Fruit fly (Drosophila melanogaster) whole organism, larva: ENCODE data around the gene Noa36.

Source experiments
- noc ChIP-seq: fragments of 200-800 bp; sonication (Bioruptor generic); optimal IDR thresholded peaks from 3 replicates; lab custom pipeline; 2019; ENCODE audit warnings: missing biosample characterization, mild to moderate bottlenecking, missing genetic modification characterization, moderate library complexity

Noa36 gene

DNA sequence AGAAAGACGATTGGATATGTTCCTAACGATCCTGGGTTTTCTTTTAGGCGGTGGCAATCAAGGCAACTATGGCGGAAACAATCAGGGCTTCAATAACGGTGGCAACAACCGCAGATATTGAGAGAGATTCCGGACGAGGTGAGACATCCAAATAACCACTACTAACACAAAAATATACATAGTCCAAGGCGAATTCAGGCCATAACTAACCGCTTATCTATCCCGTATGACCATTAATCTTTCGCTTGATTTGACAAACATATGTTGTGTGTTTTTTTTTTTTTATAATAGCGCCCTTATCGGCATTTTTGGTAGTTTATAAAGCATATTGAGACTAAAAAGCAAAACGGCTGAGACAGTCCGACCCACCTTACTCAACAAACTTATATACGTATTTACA is 4.5 kb upstream of the Noa36 start:
- no peak for TF ChIP-seq noc (tag; lab: Kevin White, UChicago)

- no peak for TF ChIP-seq noc (tag; lab: Kevin White, UChicago)
Observed at dm6 chr3R:28600144-28600792, 1.2 kb upstream of the Noa36 start.

- TF ChIP-seq noc (tag; lab: Kevin White, UChicago) = no peak
Observed at dm6 chr3R:28597527-28597926, 1.6 kb downstream of the Noa36 start.

dm6 chr3R:28596357-28596756 is 2.7 kb downstream of the Noa36 start:
- no peak for TF ChIP-seq noc (tag; lab: Kevin White, UChicago)

- TF ChIP-seq noc (tag; lab: Kevin White, UChicago) = no peak
Observed at dm6 chr3R:28595855-28596254, 3.2 kb downstream of the Noa36 start.

DNA sequence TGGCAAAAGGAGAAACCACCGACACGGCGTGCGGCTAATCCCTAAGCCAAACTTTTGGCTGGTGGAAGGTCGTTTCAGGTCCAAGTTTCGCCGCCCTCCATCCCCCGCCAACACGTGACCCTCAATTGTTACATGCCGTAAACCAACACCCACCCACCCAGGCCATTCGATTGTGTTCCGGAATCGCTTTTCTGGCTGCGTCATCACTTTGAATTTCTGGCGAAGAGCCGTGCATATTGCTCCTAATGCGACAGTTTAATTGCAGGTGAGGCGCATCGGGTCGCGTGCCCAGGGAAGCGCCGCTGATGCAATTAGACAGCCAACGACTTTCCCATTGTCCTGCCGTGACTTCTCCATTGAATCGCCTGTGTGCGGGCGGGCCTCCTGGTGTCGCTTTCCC is 4.2 kb downstream of the Noa36 start:
- no peak for TF ChIP-seq noc (tag; lab: Kevin White, UChicago)

DNA sequence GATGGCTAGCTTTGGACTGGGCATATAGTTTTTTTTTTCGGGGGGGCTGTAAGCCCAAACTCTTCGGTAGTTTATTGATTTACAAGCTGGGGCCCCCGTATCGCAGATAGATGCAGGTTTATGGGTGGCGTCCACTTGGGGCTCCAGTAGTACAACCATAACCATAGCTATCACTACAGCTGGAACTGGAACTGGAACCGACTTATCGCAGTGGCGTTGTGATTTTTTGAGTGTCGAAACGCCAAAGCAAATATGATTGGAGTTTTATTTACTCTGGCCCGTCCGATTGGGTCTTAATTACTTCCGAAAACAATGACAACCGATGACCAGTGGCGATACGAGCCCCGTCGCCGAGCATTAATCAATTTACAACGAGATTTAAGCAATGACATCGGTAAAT is 8.6 kb downstream of the Noa36 start:
- no peak for TF ChIP-seq noc (tag; lab: Kevin White, UChicago)

- TF ChIP-seq noc (tag; lab: Kevin White, UChicago) = no peak
Observed at dm6 chr3R:28588395-28589050, 10.6 kb downstream of the Noa36 start.

- TF ChIP-seq noc (tag; lab: Kevin White, UChicago) = peak; percentile 66
Observed at dm6 chr3R:28586943-28587342, 12.1 kb downstream of the Noa36 start.

DNA sequence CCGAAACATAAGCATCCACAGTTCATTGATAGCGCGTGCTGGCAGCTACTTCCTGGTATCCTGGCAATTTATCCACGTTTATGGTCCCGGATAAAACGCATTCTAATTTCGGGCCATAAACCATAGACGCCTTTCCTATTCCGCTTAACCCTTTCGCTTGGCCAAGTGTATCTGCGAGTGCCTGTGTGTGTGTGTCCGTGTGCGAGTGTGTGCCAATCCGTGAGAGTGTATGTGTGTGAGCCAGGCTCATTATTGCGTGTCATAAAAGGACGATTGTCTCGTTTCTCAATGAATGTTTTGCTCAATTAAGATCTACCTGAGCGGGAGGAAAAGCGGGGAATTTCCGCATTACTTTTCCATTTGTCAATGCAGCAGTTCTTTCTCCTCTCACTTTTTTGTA is 12.9 kb downstream of the Noa36 start:
- no peak for TF ChIP-seq noc (tag; lab: Kevin White, UChicago)

DNA sequence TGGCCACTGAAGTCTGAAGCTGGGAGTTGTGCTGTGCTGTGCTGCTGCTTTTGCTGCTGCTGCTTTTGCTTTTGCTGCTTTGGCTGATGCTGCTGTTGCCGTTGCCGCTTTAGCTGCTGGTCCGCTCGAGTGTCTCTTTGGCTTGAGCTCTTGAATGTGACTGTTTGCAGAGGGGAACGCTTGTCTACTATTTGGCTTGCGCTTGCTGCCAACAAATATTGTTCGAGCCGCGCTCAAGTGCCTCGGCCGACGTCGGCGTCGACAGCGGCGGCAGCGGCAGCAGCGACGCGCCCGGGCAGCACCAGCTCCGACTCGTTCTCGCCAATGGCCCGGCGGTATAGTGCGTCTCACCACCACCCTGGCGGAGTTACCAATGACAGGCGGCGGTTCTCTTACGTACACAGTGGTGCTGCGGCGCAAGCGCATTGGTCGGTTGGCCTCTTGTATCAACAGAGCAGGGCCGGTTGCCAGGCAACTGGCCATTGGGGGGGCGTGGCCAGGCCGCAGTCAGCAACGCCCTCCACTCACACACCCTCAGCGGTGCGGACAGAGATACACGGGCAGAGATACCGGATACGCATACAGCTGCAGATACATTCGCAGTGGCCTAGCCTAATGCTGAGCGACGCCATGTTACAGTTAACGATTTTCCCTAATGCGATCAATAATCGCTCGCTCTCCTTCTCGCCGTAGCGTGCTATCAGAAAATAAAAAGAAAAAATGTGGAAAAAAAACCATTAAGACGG is 13.8 kb downstream of the Noa36 start, which contains the start of gene fkh:
TSS of gene fkh (minus strand) at position 189 of the 746 bp plus-strand sequence.
- peak; percentile 85 for TF ChIP-seq noc (tag; lab: Kevin White, UChicago)

DNA sequence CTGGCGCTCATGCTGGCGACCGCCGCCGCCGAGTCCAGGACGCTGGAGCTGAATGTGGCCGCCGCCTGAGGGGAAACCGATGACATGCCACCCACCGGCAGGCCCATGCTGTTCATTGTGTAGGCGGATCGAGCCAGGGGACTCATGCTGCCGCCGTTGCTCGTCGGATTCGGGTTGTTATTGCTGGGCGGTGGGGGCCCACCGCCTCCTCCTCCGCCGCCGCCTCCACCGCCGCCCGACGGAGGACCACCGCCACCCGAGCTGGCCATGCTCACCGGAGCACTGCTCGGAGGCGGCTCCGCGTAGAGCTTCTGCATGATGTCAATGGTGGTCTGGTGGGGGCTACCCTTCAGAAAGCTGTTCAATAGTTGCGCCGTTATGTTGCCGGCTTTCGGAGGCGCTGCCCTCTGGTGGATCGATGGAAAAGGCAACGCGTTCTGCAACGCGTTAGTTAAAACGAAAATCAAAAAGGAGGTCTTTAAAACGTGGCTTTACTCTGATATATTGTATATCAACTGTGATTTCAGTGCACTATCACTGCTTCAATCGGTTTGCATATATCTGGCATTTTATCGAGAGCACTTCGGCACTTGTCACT is 14.8 kb downstream of the Noa36 start:
- no peak for TF ChIP-seq noc (tag; lab: Kevin White, UChicago)

DNA sequence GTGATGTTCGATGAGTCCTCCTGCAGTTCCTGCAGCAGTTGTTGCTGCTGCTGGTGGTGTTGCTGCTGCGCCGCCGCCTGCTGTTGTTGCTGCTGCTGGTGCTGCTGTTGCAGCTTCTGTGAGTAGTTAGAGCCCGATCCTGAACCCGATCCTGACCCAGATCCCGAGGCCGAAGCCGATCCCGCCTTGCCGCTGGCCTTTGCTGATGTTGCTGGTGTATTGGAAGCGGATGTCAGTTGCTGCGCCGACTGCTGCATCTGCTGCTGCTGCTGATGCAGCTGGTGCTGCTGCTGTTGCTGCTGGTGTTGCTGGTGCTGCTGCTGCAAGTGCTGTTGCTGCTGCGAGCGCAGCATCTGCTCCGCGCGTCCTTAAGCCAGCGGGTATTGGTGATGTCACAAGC is 16.5 kb downstream of the Noa36 start:
- TF ChIP-seq noc (tag; lab: Kevin White, UChicago) = no peak

DNA sequence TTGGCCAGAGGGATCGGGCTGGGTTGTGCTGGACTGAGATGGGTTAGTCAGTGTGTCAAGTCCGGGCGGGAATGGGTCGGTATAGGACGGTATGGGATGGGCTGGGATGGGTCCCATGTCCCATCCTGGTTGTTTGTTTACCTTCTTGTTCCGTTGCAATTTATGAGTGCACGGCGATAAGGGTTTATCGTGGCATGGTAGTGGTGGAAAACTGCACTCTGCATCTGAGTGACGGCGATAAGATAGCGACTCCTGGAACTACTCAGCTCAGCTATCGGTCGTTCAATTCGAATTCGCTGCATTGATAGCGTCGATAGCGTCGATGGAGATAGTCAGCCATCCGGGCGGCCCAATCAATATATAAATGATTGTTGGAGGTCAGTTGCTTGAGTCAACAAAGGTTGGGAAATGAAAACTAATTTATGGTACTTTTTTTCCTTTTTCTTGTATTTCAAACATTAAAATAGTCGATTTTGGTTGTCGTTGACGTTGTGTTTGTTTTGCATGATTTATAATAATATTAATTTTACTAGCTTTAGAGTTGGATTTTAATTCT is 18.5 kb downstream of the Noa36 start:
- no peak for TF ChIP-seq noc (tag; lab: Kevin White, UChicago)

- no peak for TF ChIP-seq noc (tag; lab: Kevin White, UChicago)
Observed at dm6 chr3R:28580013-28580412, 19.1 kb downstream of the Noa36 start.

- TF ChIP-seq noc (tag; lab: Kevin White, UChicago) = no peak
Observed at dm6 chr3R:28579501-28579900, 19.6 kb downstream of the Noa36 start.
